Worm (Caenorhabditis elegans) whole organism, late embryonic: ENCODE data around the gene C01F6.14.

Experiments used
- C08G9.2 ChIP-seq: sonication (generic microtip); optimal IDR thresholded peaks from 2 replicates; lab custom pipeline; 2016; ENCODE audit warnings: mild to moderate bottlenecking, missing genetic modification characterization, moderate library complexity, missing compliant biosample characterization
- C38D4.7 ChIP-seq: fragments of 200-800 bp; sonication (Bioruptor generic); optimal IDR thresholded peaks from 2 replicates; lab custom pipeline; 2018; ENCODE audit warnings: mild to moderate bottlenecking, missing genetic modification characterization, moderate library complexity, missing compliant biosample characterization
- K09A11.1 ChIP-seq: sonication (generic microtip); optimal IDR thresholded peaks from 2 replicates; lab custom pipeline; 2017; ENCODE audit warnings: antibody characterized with exemption, mild to moderate bottlenecking, missing genetic modification characterization, missing compliant biosample characterization; ENCODE audit not compliant: insufficient read depth
- ama-1 ChIP-seq: fragments of 150-350 bp; optimal IDR thresholded peaks from 2 replicates; lab custom pipeline; 2014
- ceh-14 ChIP-seq: sonication (generic microtip); optimal IDR thresholded peaks from 2 replicates; lab custom pipeline; 2016; ENCODE audit warnings: missing genotype, missing genetic modification characterization, missing compliant biosample characterization
- ceh-19 ChIP-seq: fragments of 200-800 bp; sonication (Bioruptor generic); optimal IDR thresholded peaks from 2 replicates; lab custom pipeline; 2018; ENCODE audit warnings: mild to moderate bottlenecking, missing genetic modification characterization, missing compliant biosample characterization
- ceh-2 ChIP-seq: sonication (generic microtip); optimal IDR thresholded peaks from 2 replicates; lab custom pipeline; 2016; ENCODE audit warnings: missing genotype, missing genetic modification characterization, missing compliant biosample characterization
- ceh-30 ChIP-seq: fragments of 150-350 bp; optimal IDR thresholded peaks from 2 replicates; lab custom pipeline; 2014; ENCODE audit warnings: missing biosample characterization, missing genetic modification characterization
- ceh-31 ChIP-seq: sonication (generic microtip); optimal IDR thresholded peaks from 2 replicates; lab custom pipeline; 2016; ENCODE audit warnings: missing genetic modification characterization, missing compliant biosample characterization
- ceh-45 ChIP-seq: fragments of 200-800 bp; sonication (Bioruptor generic); IDR thresholded peaks from 2 replicates; pipeline ENCODE4 v1.3.6; 2022; ENCODE audit warnings: missing genetic modification reagents, missing genetic modification characterization, missing compliant biosample characterization
- ceh-48 ChIP-seq: sonication (generic microtip); optimal IDR thresholded peaks from 2 replicates; lab custom pipeline; 2016; ENCODE audit warnings: missing genetic modification characterization, inconsistent platforms, missing compliant biosample characterization
- ceh-6 ChIP-seq: fragments of 200-800 bp; sonication (Bioruptor generic); optimal IDR thresholded peaks from 2 replicates; lab custom pipeline; 2018; ENCODE audit warnings: mild to moderate bottlenecking, missing genetic modification characterization, missing compliant biosample characterization
- che-1 ChIP-seq: sonication (generic microtip); optimal IDR thresholded peaks from 2 replicates; lab custom pipeline; 2016; ENCODE audit warnings: mild to moderate bottlenecking, missing genetic modification characterization, missing compliant biosample characterization
- elt-2 ChIP-seq: sonication (generic microtip); optimal IDR thresholded peaks from 2 replicates; lab custom pipeline; 2016; ENCODE audit warnings: missing genetic modification reagents, missing genetic modification characterization, missing compliant biosample characterization
- fax-1 ChIP-seq: sonication (generic microtip); optimal IDR thresholded peaks from 2 replicates; lab custom pipeline; 2016; ENCODE audit warnings: missing genotype, missing genetic modification characterization, missing compliant biosample characterization
- fkh-10 ChIP-seq: fragments of 150-350 bp; optimal IDR thresholded peaks from 2 replicates; lab custom pipeline; 2014; ENCODE audit warnings: missing biosample characterization, missing genetic modification reagents, missing genetic modification characterization
- hlh-15 ChIP-seq: sonication (generic microtip); optimal IDR thresholded peaks from 2 replicates; lab custom pipeline; 2016; ENCODE audit warnings: missing genetic modification characterization, missing compliant biosample characterization
- hlh-6 ChIP-seq: sonication (generic microtip); optimal IDR thresholded peaks from 2 replicates; lab custom pipeline; 2016; ENCODE audit warnings: missing genotype, missing genetic modification characterization, missing compliant biosample characterization
- hlh-8 ChIP-seq: sonication (generic microtip); optimal IDR thresholded peaks from 2 replicates; lab custom pipeline; 2016; ENCODE audit warnings: missing genotype, missing genetic modification characterization, missing compliant biosample characterization
- madf-2 ChIP-seq: sonication (generic microtip); optimal IDR thresholded peaks from 2 replicates; lab custom pipeline; 2017; ENCODE audit warnings: missing genetic modification characterization, missing compliant biosample characterization
- nfya-1 ChIP-seq: sonication (generic microtip); optimal IDR thresholded peaks from 2 replicates; lab custom pipeline; 2017; ENCODE audit warnings: missing genetic modification characterization, mild to moderate bottlenecking, missing compliant biosample characterization, antibody characterized with exemption, moderate library complexity
- npax-4 ChIP-seq: sonication (generic microtip); optimal IDR thresholded peaks from 2 replicates; lab custom pipeline; 2016; ENCODE audit warnings: missing genetic modification characterization, missing compliant biosample characterization
- pat-9 ChIP-seq: fragments of 200-800 bp; sonication (Bioruptor generic); optimal IDR thresholded peaks from 2 replicates; lab custom pipeline; 2018; ENCODE audit warnings: mild to moderate bottlenecking, missing genetic modification characterization, moderate library complexity, missing compliant biosample characterization
- pha-2 ChIP-seq: sonication (generic microtip); optimal IDR thresholded peaks from 2 replicates; lab custom pipeline; 2017; ENCODE audit warnings: mild to moderate bottlenecking, missing genetic modification characterization, missing compliant biosample characterization
- pha-4 ChIP-seq: fragments of 150-350 bp; optimal IDR thresholded peaks from 2 replicates; lab custom pipeline; 2018; ENCODE audit warnings: missing biosample characterization, missing genetic modification reagents, missing genetic modification characterization
- sox-2 ChIP-seq: fragments of 200-800 bp; sonication (Bioruptor generic); IDR thresholded peaks from 2 replicates; pipeline ENCODE4 v1.3.6; 2022; ENCODE audit warnings: missing genetic modification reagents, missing genetic modification characterization, missing compliant biosample characterization
- syd-9 ChIP-seq: sonication (generic microtip); optimal IDR thresholded peaks from 2 replicates; lab custom pipeline; 2016; ENCODE audit warnings: mild to moderate bottlenecking, missing genetic modification characterization, moderate library complexity, missing compliant biosample characterization
- tbx-2 ChIP-seq: sonication (generic microtip); optimal IDR thresholded peaks from 2 replicates; lab custom pipeline; 2016; ENCODE audit warnings: missing genetic modification characterization, missing compliant biosample characterization
- unc-42 ChIP-seq: sonication (generic microtip); optimal IDR thresholded peaks from 2 replicates; lab custom pipeline; 2016; ENCODE audit warnings: missing genotype, missing genetic modification characterization, missing compliant biosample characterization
- unc-55 ChIP-seq: sonication (generic microtip); optimal IDR thresholded peaks from 2 replicates; lab custom pipeline; 2017; ENCODE audit warnings: missing biosample characterization, missing genetic modification reagents, missing genetic modification characterization
- unc-86 ChIP-seq: sonication (generic microtip); optimal IDR thresholded peaks from 2 replicates; lab custom pipeline; 2016; ENCODE audit warnings: missing genetic modification characterization, missing compliant biosample characterization
- ztf-16 ChIP-seq: sonication (generic microtip); optimal IDR thresholded peaks from 2 replicates; lab custom pipeline; 2017; ENCODE audit warnings: missing genetic modification characterization, missing compliant biosample characterization

C01F6.14 gene

ce11 chrIV:9117700-9118099 is 13.8 kb upstream of the C01F6.14 start:
- TF ChIP-seq C38D4.7 (no peak), syd-9 (no peak), unc-86 (tag; lab: Kevin White, UChicago) (no peak), pha-2 (tag; lab: Kevin White, UChicago) (no peak), K09A11.1 (tag; lab: Kevin White, UChicago) (no peak), che-1 (tag; lab: Kevin White, UChicago) (no peak), ceh-2 (tag; lab: Kevin White, UChicago) (no peak), fax-1 (tag; lab: Kevin White, UChicago) (no peak), C08G9.2 (tag; lab: Kevin White, UChicago) (no peak), unc-55 (GFP tag; lab: Kevin White, UChicago) (no peak), hlh-15 (tag; lab: Kevin White, UChicago) (no peak)

DNA sequence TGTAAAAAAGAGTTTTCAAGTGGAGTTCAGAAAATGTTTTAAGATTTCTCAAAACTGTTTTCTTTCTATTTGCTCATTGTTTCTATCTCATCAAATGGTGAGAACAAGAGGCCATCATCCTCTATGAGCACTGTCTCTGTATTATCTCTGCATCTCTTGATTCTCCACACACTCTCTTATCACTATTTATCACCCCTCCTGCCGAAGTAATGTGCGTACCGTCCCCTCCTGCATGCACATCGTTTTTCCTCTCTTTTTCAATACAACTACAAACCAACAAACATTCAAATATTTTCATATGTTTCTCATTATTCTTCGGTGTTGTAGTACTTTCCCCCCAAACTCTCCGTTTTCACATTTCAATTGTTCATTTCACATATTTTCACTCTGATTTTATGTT is 12.5 kb upstream of the C01F6.14 start:
- no peak for TF ChIP-seq npax-4 (tag; lab: Kevin White, UChicago)
- TF ChIP-seq ceh-19 (GFP tag; lab: Kevin White, UChicago), result no peak
- no peak for TF ChIP-seq ceh-2 (tag; lab: Kevin White, UChicago)

DNA sequence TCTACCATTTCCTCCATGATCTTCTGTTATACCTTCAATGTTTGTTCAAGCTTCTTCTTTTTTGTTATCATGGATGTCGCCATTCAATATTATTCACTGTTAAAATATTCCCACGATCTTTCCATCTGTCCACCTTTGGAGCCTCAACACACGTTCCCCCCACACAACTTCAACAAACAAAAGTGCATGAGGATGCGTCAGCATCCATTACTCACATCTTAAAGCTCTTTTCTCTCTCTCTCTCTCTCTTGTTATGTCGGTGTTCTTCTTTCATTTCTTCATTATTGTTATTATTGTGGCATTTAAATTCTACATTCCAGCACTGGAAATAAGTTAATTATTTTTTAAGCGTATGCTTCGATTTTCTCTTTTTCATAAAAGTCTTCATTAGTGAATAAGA is 10.2 kb upstream of the C01F6.14 start:
- no peak for TF ChIP-seq C38D4.7
- TF ChIP-seq fax-1 (tag; lab: Kevin White, UChicago), result no peak
- TF ChIP-seq ceh-14 (tag; lab: Kevin White, UChicago), result no peak
- TF ChIP-seq pha-4, result no peak
- TF ChIP-seq nfya-1 (tag; lab: Kevin White, UChicago), result no peak
- TF ChIP-seq ceh-31, result no peak
- TF ChIP-seq ama-1 (lab: Kevin White, UChicago), result no peak
- no peak for TF ChIP-seq madf-2 (tag; lab: Kevin White, UChicago)
- no peak for TF ChIP-seq unc-42 (tag; lab: Kevin White, UChicago)
- TF ChIP-seq, all 69 proteins: peak for 0

ce11 chrIV:9112019-9112418 is 8.1 kb upstream of the C01F6.14 start:
- TF ChIP-seq hlh-6 (tag; lab: Kevin White, UChicago), result no peak
- TF ChIP-seq, all 69 proteins: peak for 0

DNA sequence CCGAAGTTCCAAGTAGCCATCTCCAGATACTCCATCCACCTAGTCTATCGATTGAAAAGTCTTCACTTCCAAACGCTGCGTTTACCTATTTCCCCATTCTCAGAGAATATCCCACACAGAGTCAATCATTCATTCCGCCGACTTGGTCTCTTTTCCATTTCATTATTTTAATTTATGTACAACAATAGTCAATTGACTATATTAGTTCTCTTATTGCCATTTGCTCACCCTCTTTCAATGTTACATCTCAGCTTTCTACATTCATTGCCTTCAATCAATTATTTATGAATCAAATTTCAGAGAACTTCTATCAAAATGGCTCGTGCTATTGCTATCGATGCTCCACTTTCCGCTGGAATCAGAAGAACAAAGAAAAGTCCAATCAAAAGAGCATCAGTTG is 4.7 kb upstream of the C01F6.14 start, which contains the start of gene aly-1:
Gene aly-1 (plus strand): TSS at position 301 of the 400 bp plus-strand sequence.
- TF ChIP-seq unc-55 (GFP tag; lab: Kevin White, UChicago) (no peak), npax-4 (tag; lab: Kevin White, UChicago) (no peak), ceh-45 (no peak), fkh-10 (GFP tag; lab: Kevin White, UChicago) (no peak), ceh-6 (no peak)

DNA sequence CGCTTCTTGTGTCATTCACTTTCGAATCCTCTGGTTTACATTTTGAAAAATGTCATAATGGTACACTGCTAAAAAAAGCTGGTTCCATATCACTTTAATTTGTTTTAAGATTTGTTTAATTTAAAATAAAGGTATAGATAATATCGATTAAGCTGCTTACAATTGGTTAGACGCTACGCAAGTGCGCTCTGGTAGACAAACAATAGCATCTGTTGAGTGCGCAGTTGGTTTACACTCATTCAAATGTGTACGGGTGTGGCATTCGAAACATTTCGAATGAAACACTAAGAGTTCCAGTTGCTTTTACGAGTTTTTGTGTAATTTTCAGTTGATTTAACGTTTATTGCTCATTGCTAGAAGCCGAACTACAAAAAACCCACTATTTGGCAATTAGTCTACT is 3.5 kb upstream of the C01F6.14 start:
- TF ChIP-seq pat-9 (tag; lab: Kevin White, UChicago) (peak; percentile 15), tbx-2 (tag; lab: Kevin White, UChicago) (peak; percentile 1), ztf-16 (tag; lab: Kevin White, UChicago) (no peak), ceh-30 (tag; lab: Kevin White, UChicago) (no peak), unc-55 (GFP tag; lab: Kevin White, UChicago) (peak; percentile 72), hlh-8 (tag; lab: Kevin White, UChicago) (peak; percentile 47), ceh-48 (tag; lab: Kevin White, UChicago) (peak; percentile 40), sox-2 (GFP tag; lab: Robert Waterston, UW) (peak; percentile 11; the same call in 1 of the 2 replicates), ceh-31 (peak; percentile 41), elt-2 (tag; lab: Kevin White, UChicago) (peak; percentile 19), madf-2 (tag; lab: Kevin White, UChicago) (no peak)
